Fruit fly (Drosophila melanogaster) whole organism, embryonic: ENCODE measurements around the gene Tango9.

Experiments used
- Blimp-1 ChIP-seq: fragments of 200-800 bp; sonication (Bioruptor generic); optimal IDR thresholded peaks from 3 replicates; lab custom pipeline; 2018; ENCODE audit warnings: missing biosample characterization, missing genetic modification characterization, mild to moderate bottlenecking, moderate library complexity, missing genetic modification reagents
- CG10959 ChIP-seq: fragments of 200-800 bp; sonication (Bioruptor generic); IDR thresholded peaks from 2 replicates; pipeline ENCODE4 v1.3.6; 2022; ENCODE audit warnings: missing biosample characterization, missing genetic modification characterization
- CG12942 ChIP-seq: fragments of 200-800 bp; sonication (Bioruptor generic); optimal IDR thresholded peaks from 3 replicates; lab custom pipeline; 2016; ENCODE audit warnings: missing biosample characterization, missing genetic modification characterization
- CG13296 ChIP-seq: fragments of 200-800 bp; sonication (Bioruptor generic); optimal IDR thresholded peaks from 3 replicates; lab custom pipeline; 2018; ENCODE audit warnings: missing biosample characterization, mild to moderate bottlenecking, missing genetic modification characterization
- CG13424 ChIP-seq: fragments of 200-800 bp; sonication (Bioruptor generic); optimal IDR thresholded peaks from 2 replicates; lab custom pipeline; 2019; ENCODE audit warnings: missing biosample characterization, mild to moderate bottlenecking, missing genetic modification characterization, moderate library complexity
- CG14050 ChIP-seq: fragments of 200-800 bp; sonication (Bioruptor generic); IDR thresholded peaks from 3 replicates; pipeline ENCODE4 v1.3.6; 2022; ENCODE audit warnings: missing biosample characterization, missing genetic modification characterization
- CG14667 ChIP-seq: fragments of 200-800 bp; sonication (Bioruptor generic); IDR thresholded peaks from 2 replicates; pipeline ENCODE4 v1.3.6; 2022; ENCODE audit warnings: missing biosample characterization, missing genetic modification characterization
- CG14860 ChIP-seq: fragments of 200-800 bp; sonication (Bioruptor generic); IDR thresholded peaks from 3 replicates; pipeline ENCODE4 v1.3.6; 2022; ENCODE audit warnings: missing biosample characterization, missing genetic modification characterization; ENCODE audit not compliant: partially characterized antibody
- CG15514 ChIP-seq: fragments of 200-800 bp; sonication (Bioruptor generic); optimal IDR thresholded peaks from 3 replicates; lab custom pipeline; 2017; ENCODE audit warnings: missing biosample characterization, missing genetic modification characterization, mild to moderate bottlenecking, moderate library complexity, missing genetic modification reagents
- CG1647 ChIP-seq: fragments of 200-800 bp; sonication (Bioruptor generic); optimal IDR thresholded peaks from 3 replicates; lab custom pipeline; 2016; ENCODE audit warnings: missing biosample characterization, missing genetic modification characterization
- CG17568 ChIP-seq: fragments of 200-800 bp; sonication (Bioruptor generic); optimal IDR thresholded peaks from 2 replicates; lab custom pipeline; 2018; ENCODE audit warnings: missing biosample characterization, mild to moderate bottlenecking, missing genetic modification characterization, moderate library complexity
- CG2116 ChIP-seq: fragments of 200-800 bp; sonication (Bioruptor generic); optimal IDR thresholded peaks from 3 replicates; lab custom pipeline; 2018; ENCODE audit warnings: missing biosample characterization, mild to moderate bottlenecking, missing genetic modification characterization
- CG3726 ChIP-seq: fragments of 200-800 bp; sonication (Bioruptor generic); IDR thresholded peaks from 3 replicates; pipeline ENCODE4, ENCODE4 v1.3.6; 2022; ENCODE audit warnings: missing biosample characterization, missing genetic modification characterization
- CG3838 ChIP-seq: fragments of 200-800 bp; sonication (Bioruptor generic); optimal IDR thresholded peaks from 3 replicates; lab custom pipeline; 2016; ENCODE audit warnings: missing biosample characterization, missing genetic modification characterization
- CG7839 ChIP-seq: fragments of 200-800 bp; sonication (Bioruptor generic); optimal IDR thresholded peaks from 3 replicates; lab custom pipeline; 2018; ENCODE audit warnings: missing biosample characterization, mild to moderate bottlenecking, missing genetic modification characterization, moderate library complexity
- CG9437 ChIP-seq: fragments of 200-800 bp; sonication (Bioruptor generic); optimal IDR thresholded peaks from 2 replicates; lab custom pipeline; 2018; ENCODE audit warnings: missing biosample characterization, mild to moderate bottlenecking, missing genetic modification characterization
- CkIIα-i1 ChIP-seq: fragments of 200-800 bp; sonication (Bioruptor generic); IDR thresholded peaks from 2 replicates; pipeline ENCODE4 v1.3.6; 2022; ENCODE audit warnings: missing biosample characterization, missing genetic modification characterization
- Fer1 ChIP-seq: fragments of 200-800 bp; sonication (Bioruptor generic); optimal IDR thresholded peaks from 2 replicates; lab custom pipeline; 2017; ENCODE audit warnings: missing biosample characterization, mild to moderate bottlenecking, missing genetic modification characterization
- H2.0 ChIP-seq: fragments of 200-800 bp; sonication (Bioruptor generic); IDR thresholded peaks from 2 replicates; pipeline ENCODE4 v1.3.6; 2022; ENCODE audit warnings: missing biosample characterization, missing genetic modification characterization
- Hsf ChIP-seq: fragments of 200-800 bp; sonication (Bioruptor generic); optimal IDR thresholded peaks from 3 replicates; lab custom pipeline; 2016; ENCODE audit warnings: missing biosample characterization, missing genetic modification characterization
- Kr ChIP-seq: fragments of 200-800 bp; sonication (Bioruptor generic); optimal IDR thresholded peaks from 2 replicates; lab custom pipeline; 2017; ENCODE audit warnings: missing biosample characterization, mild to moderate bottlenecking, missing genetic modification characterization
- MESR4 ChIP-seq: fragments of 200-800 bp; sonication (Bioruptor generic); optimal IDR thresholded peaks from 2 replicates; lab custom pipeline; 2018; ENCODE audit warnings: missing biosample characterization, mild to moderate bottlenecking, missing genetic modification characterization, moderate library complexity
- Max ChIP-seq: fragments of 200-800 bp; sonication (Bioruptor generic); optimal IDR thresholded peaks from 2 replicates; lab custom pipeline; 2016; ENCODE audit warnings: missing biosample characterization, mild to moderate bottlenecking, missing genetic modification characterization
- Nf-YA ChIP-seq: fragments of 200-800 bp; sonication (Bioruptor generic); IDR thresholded peaks from 2 replicates; pipeline ENCODE4 v1.3.6; 2022; ENCODE audit warnings: missing biosample characterization, missing genetic modification characterization
- Nf-YB ChIP-seq: fragments of 200-800 bp; sonication (Bioruptor generic); optimal IDR thresholded peaks from 3 replicates; lab custom pipeline; 2019; ENCODE audit warnings: missing biosample characterization, mild to moderate bottlenecking, missing genetic modification characterization, moderate library complexity
- Scr ChIP-seq: fragments of 200-800 bp; sonication (Bioruptor generic); IDR thresholded peaks from 2 replicates; pipeline ENCODE4 v1.3.6; 2022; ENCODE audit warnings: missing biosample characterization, missing genetic modification characterization; ENCODE audit not compliant: partially characterized antibody
- Sox102F ChIP-seq: fragments of 200-800 bp; sonication (Bioruptor generic); optimal IDR thresholded peaks from 2 replicates; lab custom pipeline; 2018; ENCODE audit warnings: missing biosample characterization, mild to moderate bottlenecking, missing genetic modification characterization, moderate library complexity
- Xrp1 ChIP-seq: fragments of 200-800 bp; sonication (Bioruptor generic); IDR thresholded peaks from 2 replicates; pipeline ENCODE4 v1.3.6; 2022; ENCODE audit warnings: missing biosample characterization, missing genetic modification characterization
- al ChIP-seq: fragments of 200-800 bp; sonication (Bioruptor generic); IDR thresholded peaks from 2 replicates; pipeline ENCODE4 v1.3.6; 2022; ENCODE audit warnings: missing biosample characterization, missing genetic modification characterization
- bigmax ChIP-seq: fragments of 200-800 bp; sonication (Bioruptor generic); optimal IDR thresholded peaks from 2 replicates; lab custom pipeline; 2018; ENCODE audit warnings: missing biosample characterization, mild to moderate bottlenecking, missing genetic modification characterization
- bowl ChIP-seq: fragments of 200-800 bp; sonication (Bioruptor generic); IDR thresholded peaks from 2 replicates; pipeline ENCODE4 v1.3.6; 2022; ENCODE audit warnings: missing biosample characterization, missing genetic modification characterization
- chif ChIP-seq, 2 experiments: fragments of 200-800 bp; sonication (Bioruptor generic); optimal IDR thresholded peaks; 3 replicates each; lab custom pipeline; 2016; ENCODE audit warnings: missing biosample characterization in 2 of 2, missing genetic modification characterization in 2 of 2
- dan ChIP-seq: fragments of 200-800 bp; sonication (Bioruptor generic); IDR thresholded peaks from 2 replicates; pipeline ENCODE4 v1.3.6; 2022; ENCODE audit warnings: missing biosample characterization, missing genetic modification characterization
- disco-r ChIP-seq: fragments of 200-800 bp; sonication (Bioruptor generic); optimal IDR thresholded peaks from 2 replicates; lab custom pipeline; 2016; ENCODE audit warnings: missing biosample characterization, missing genetic modification characterization
- emc ChIP-seq: fragments of 200-800 bp; sonication (Bioruptor generic); optimal IDR thresholded peaks from 2 replicates; lab custom pipeline; 2016; ENCODE audit warnings: missing biosample characterization, missing genetic modification characterization
- eyg ChIP-seq: fragments of 200-800 bp; sonication (Bioruptor generic); optimal IDR thresholded peaks from 3 replicates; lab custom pipeline; 2016; ENCODE audit warnings: missing biosample characterization, missing genetic modification characterization
- gem ChIP-seq: fragments of 200-800 bp; sonication (Bioruptor generic); optimal IDR thresholded peaks from 2 replicates; lab custom pipeline; 2019; ENCODE audit warnings: missing biosample characterization, mild to moderate bottlenecking, missing genetic modification characterization, moderate library complexity
- ham ChIP-seq: fragments of 200-800 bp; sonication (Bioruptor generic); IDR thresholded peaks from 2 replicates; pipeline ENCODE4 v1.3.6; 2022; ENCODE audit warnings: missing biosample characterization, missing genetic modification characterization
- hbn ChIP-seq: fragments of 200-800 bp; sonication (Bioruptor generic); IDR thresholded peaks from 2 replicates; pipeline ENCODE4 v1.3.6; 2022; ENCODE audit warnings: missing biosample characterization, missing genetic modification characterization; ENCODE audit not compliant: partially characterized antibody
- jing ChIP-seq: fragments of 200-800 bp; sonication (Bioruptor generic); optimal IDR thresholded peaks from 2 replicates; lab custom pipeline; 2018; ENCODE audit warnings: missing biosample characterization, mild to moderate bottlenecking, missing genetic modification characterization
- lola ChIP-seq, 3 experiments: fragments of >200 bp in 2 of 3; fragments of 200-800 bp in 1 of 3; sonication (Bioruptor generic) in 1 of 3; optimal IDR thresholded peaks; 2 replicates each; lab custom pipeline; 2017 to 2019; ENCODE audit warnings: missing biosample characterization in 3 of 3, missing genetic modification characterization in 3 of 3, mild to moderate bottlenecking in 1 of 3, moderate library complexity in 1 of 3
- mld ChIP-seq: fragments of 200-800 bp; sonication (Bioruptor generic); IDR thresholded peaks from 3 replicates; pipeline ENCODE4 v1.3.6; 2022; ENCODE audit warnings: missing biosample characterization, missing genetic modification characterization; ENCODE audit not compliant: partially characterized antibody
- odd ChIP-seq: fragments of 200-800 bp; sonication (Bioruptor generic); optimal IDR thresholded peaks from 2 replicates; lab custom pipeline; 2017; ENCODE audit warnings: missing biosample characterization, mild to moderate bottlenecking, missing genetic modification characterization
- stc ChIP-seq: fragments of 200-800 bp; sonication (Bioruptor generic); IDR thresholded peaks from 2 replicates; pipeline ENCODE4 v1.3.6; 2022; ENCODE audit warnings: missing biosample characterization, missing genetic modification characterization
- sug ChIP-seq: fragments of 200-800 bp; optimal IDR thresholded peaks from 2 replicates; lab custom pipeline; 2019; ENCODE audit warnings: missing biosample characterization, mild to moderate bottlenecking, missing genetic modification characterization, moderate library complexity
- tna ChIP-seq: fragments of 200-800 bp; sonication (Bioruptor generic); IDR thresholded peaks from 2 replicates; pipeline ENCODE4 v1.3.6; 2022; ENCODE audit warnings: missing biosample characterization, missing genetic modification characterization; ENCODE audit not compliant: partially characterized antibody
- trem ChIP-seq: fragments of 200-800 bp; optimal IDR thresholded peaks from 3 replicates; lab custom pipeline; 2019; ENCODE audit warnings: missing biosample characterization, mild to moderate bottlenecking, missing genetic modification characterization, moderate library complexity
- trh ChIP-seq: fragments of 200-800 bp; sonication (Bioruptor generic); optimal IDR thresholded peaks from 2 replicates; lab custom pipeline; 2016; ENCODE audit warnings: missing biosample characterization, missing genetic modification characterization
- unpg ChIP-seq: fragments of 200-800 bp; sonication (Bioruptor generic); optimal IDR thresholded peaks from 3 replicates; lab custom pipeline; 2018; ENCODE audit warnings: missing biosample characterization, mild to moderate bottlenecking, missing genetic modification characterization, moderate library complexity
- vnd ChIP-seq: fragments of 200-800 bp; sonication (Bioruptor generic); IDR thresholded peaks from 3 replicates; pipeline ENCODE4 v1.3.6; 2022; ENCODE audit warnings: missing biosample characterization, missing genetic modification characterization; ENCODE audit not compliant: partially characterized antibody

Tango9 gene

DNA sequence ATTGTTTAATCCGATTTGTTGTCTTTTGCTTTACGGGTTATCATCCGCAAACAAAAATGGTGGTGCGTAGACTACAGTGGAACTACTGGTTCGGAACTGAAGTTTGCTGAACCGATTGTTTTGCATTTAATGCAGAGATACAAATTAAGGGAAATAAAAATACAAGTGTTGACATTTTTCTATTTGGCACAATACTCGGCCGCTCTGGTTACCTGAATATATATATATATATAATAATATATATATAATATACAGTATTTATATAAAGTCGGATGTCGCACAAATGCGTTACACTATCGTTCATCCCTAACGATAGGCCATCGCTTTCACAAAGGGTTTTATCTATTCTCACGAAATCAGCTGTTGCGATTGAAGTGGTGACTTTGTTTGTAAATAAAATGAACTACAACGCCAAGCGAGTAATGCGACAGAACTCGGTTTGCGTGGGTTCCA is 42.1 kb upstream of the Tango9 start, which contains the start of the genes DCAF12 and Spt3 (continued):
- TF ChIP-seq CG14860 (GFP tag; lab: Robert Waterston, UW) = peak; percentile 95
- peak in 1 of 3 experiments; percentile 63 for TF ChIP-seq lola (GFP tag; optimal IDR thresholded peaks at IDR 0.05; lab: Kevin White, UChicago)
- peak; percentile 85 for TF ChIP-seq trem (tag; lab: Kevin White, UChicago)
- TF ChIP-seq sug = no peak
- no peak for TF ChIP-seq Nf-YA (GFP tag; lab: Robert Waterston, UW)
- peak; percentile 96 for TF ChIP-seq vnd (GFP tag; lab: Robert Waterston, UW)
- no peak for TF ChIP-seq unpg
- no peak for TF ChIP-seq CG17568 (GFP tag; lab: Kevin White, UChicago)
- TF ChIP-seq CG1647 = no peak
- TF ChIP-seq CG7839 = no peak
- TF ChIP-seq Max (GFP tag; lab: Kevin White, UChicago) = no peak
- peak; percentile 98 for TF ChIP-seq Scr (GFP tag; lab: Robert Waterston, UW)
- no peak for TF ChIP-seq CG12942
- TF ChIP-seq bowl (GFP tag; lab: Robert Waterston, UW) = no peak
- peak; percentile 99 for TF ChIP-seq CG15514 (GFP tag; lab: Kevin White, UChicago)
- no peak for TF ChIP-seq stc (GFP tag; lab: Robert Waterston, UW)
- no peak for TF ChIP-seq CG13296 (GFP tag; lab: Kevin White, UChicago)
- no peak for TF ChIP-seq CkIIα-i1 (GFP tag; lab: Robert Waterston, UW)
- no peak for TF ChIP-seq jing (GFP tag; lab: Kevin White, UChicago)
- peak; percentile 70 for TF ChIP-seq Xrp1 (GFP tag; lab: Robert Waterston, UW)
- no peak for TF ChIP-seq MESR4
- TF ChIP-seq hbn = peak; percentile 76
- TF ChIP-seq CG14050 = no peak
- peak; percentile 82 for TF ChIP-seq tna (GFP tag; lab: Robert Waterston, UW)
- no peak for TF ChIP-seq Hsf (GFP tag; lab: Kevin White, UChicago)
- TF ChIP-seq Nf-YB (GFP tag; lab: Kevin White, UChicago) = peak; percentile 11
- no peak for TF ChIP-seq dan (GFP tag; lab: Robert Waterston, UW)
- peak; percentile 39; the same call in 1 of the 2 replicates for TF ChIP-seq CG14667 (GFP tag; lab: Robert Waterston, UW)
- no peak for TF ChIP-seq Sox102F (GFP tag; lab: Kevin White, UChicago)
- peak; percentile 35 for TF ChIP-seq CG2116 (GFP tag; lab: Kevin White, UChicago)
- TF ChIP-seq ham (GFP tag; lab: Robert Waterston, UW) = no peak
- no peak for TF ChIP-seq emc
- TF ChIP-seq Kr (GFP tag; lab: Kevin White, UChicago) = peak; percentile 91
- 0 out of 2 replicates have a peak, but pooled peaks have one; percentile 23 for TF ChIP-seq H2.0 (GFP tag; lab: Robert Waterston, UW)
- no peak for TF ChIP-seq CG3726 (GFP tag; lab: Robert Waterston, UW)
- peak; percentile 74 for TF ChIP-seq CG9437
- peak; percentile 48 for TF ChIP-seq Blimp-1 (GFP tag; lab: Kevin White, UChicago)
- peak; percentile 81 for TF ChIP-seq gem
- peak; percentile 51; the same call in 1 of the 2 replicates for TF ChIP-seq al (GFP tag; lab: Robert Waterston, UW)
- TF ChIP-seq Fer1 = no peak
- TF ChIP-seq CG10959 (GFP tag; lab: Robert Waterston, UW) = no peak
- TF ChIP-seq mld (GFP tag; lab: Robert Waterston, UW) = peak; percentile 72; the same call in 1 of the 3 replicates
- TF ChIP-seq eyg (GFP tag; lab: Kevin White, UChicago) = peak; percentile 47
- TF ChIP-seq chif (GFP tag; optimal IDR thresholded peaks at IDR 0.05; lab: Kevin White, UChicago) = no peak
- TF ChIP-seq trh (GFP tag; lab: Kevin White, UChicago) = no peak
- peak; percentile 72 for TF ChIP-seq CG13424 (tag; lab: Kevin White, UChicago)
- TF ChIP-seq bigmax = no peak
- no peak for TF ChIP-seq CG3838 (GFP tag; lab: Kevin White, UChicago)
- no peak for TF ChIP-seq odd (GFP tag; lab: Kevin White, UChicago)
- no peak for TF ChIP-seq disco-r
